Worm (Caenorhabditis elegans) whole organism, L4 larva: ENCODE results near the gene K08D12.3.

Source experiments
- aly-2 ChIP-seq: sonication (generic microtip); optimal IDR thresholded peaks from 2 replicates; lab custom pipeline; 2018; ENCODE audit warnings: missing biosample characterization, missing genetic modification characterization
- dmd-6 ChIP-seq: fragments of 200-800 bp; sonication (Bioruptor generic); IDR thresholded peaks from 2 replicates; pipeline ENCODE4 v1.3.6; 2022; ENCODE audit warnings: missing genetic modification reagents, missing genetic modification characterization, missing compliant biosample characterization
- fos-1 ChIP-seq: fragments of 150-350 bp; optimal IDR thresholded peaks from 2 replicates; lab custom pipeline; 2014; ENCODE audit warnings: missing biosample characterization, missing genetic modification characterization
- nhr-77 ChIP-seq: fragments of 150-350 bp; optimal IDR thresholded peaks from 2 replicates; lab custom pipeline; 2014; ENCODE audit warnings: missing biosample characterization, missing genetic modification characterization
- pha-4 ChIP-seq, 2 experiments: fragments of 150-350 bp in 1 of 2; fragments of 200-800 bp in 1 of 2; sonication (Bioruptor generic) in 1 of 2; IDR thresholded peaks in 1 of 2; optimal IDR thresholded peaks in 1 of 2; 2 replicates each; pipeline versions ENCODE4 v1.3.6 to Lab custom; 2014 to 2022; ENCODE audit warnings: missing genetic modification characterization in 2 of 2, missing genetic modification reagents in 2 of 2, missing biosample characterization in 1 of 2, missing compliant biosample characterization in 1 of 2
- zfp-3 ChIP-seq: fragments of 200-800 bp; sonication (Bioruptor generic); conservative IDR thresholded peaks from 2 replicates; pipeline ENCODE4 v1.3.6; 2022; ENCODE audit warnings: missing genetic modification reagents, missing genetic modification characterization, missing compliant biosample characterization

ce11 chrIV:1751243-1751642 lies 41.2 kb downstream of the K08D12.3 start:
- no peak for TF ChIP-seq pha-4 (GFP tag; IDR thresholded peaks at IDR 0.05; lab: Robert Waterston, UW)
- no peak for TF ChIP-seq pha-4 (tag; optimal IDR thresholded peaks at IDR 0.05; lab: Kevin White, UChicago)
- TF ChIP-seq zfp-3 (GFP tag; lab: Robert Waterston, UW): no peak
- TF ChIP-seq dmd-6: 0 out of 2 replicates have a peak, but pooled peaks have one; percentile 7
- TF ChIP-seq aly-2 (tag; lab: Kevin White, UChicago): no peak
- TF ChIP-seq fos-1 (tag; lab: Kevin White, UChicago): no peak
- TF ChIP-seq nhr-77 (tag; lab: Kevin White, UChicago): no peak
